Fruit fly (Drosophila melanogaster) S2 (cell line): ENCODE results near the gene CG13991.

Source experiments
- CG8478 ChIP-seq: fragments of >200 bp; optimal IDR thresholded peaks from 2 replicates; lab custom pipeline; 2018
- CTCF ChIP-seq, 2 experiments: fragments of >200 bp; optimal IDR thresholded peaks; 2 replicates each; lab custom pipeline; 2018

dm6 chr2L:6139082-6139481, at the start of gene CG13991:
- TF ChIP-seq CG8478 (lab: Kevin White, UChicago) = no peak
- TF ChIP-seq CTCF (optimal IDR thresholded peaks at IDR 0.05; lab: Kevin White, UChicago) = no peak
